Fruit fly (Drosophila melanogaster) whole organism, embryonic: Measurements from ENCODE around the gene CG13392.

ENCODE experiments used
- Antp ChIP-seq: fragments of 200-800 bp; sonication (Bioruptor generic); optimal IDR thresholded peaks from 3 replicates; lab custom pipeline; 2016; ENCODE audit warnings: missing biosample characterization, missing genetic modification characterization
- CG1024 ChIP-seq: fragments of 200-800 bp; sonication (Bioruptor generic); IDR thresholded peaks from 2 replicates; pipeline ENCODE4 v1.3.6; 2022; ENCODE audit warnings: missing biosample characterization, missing genetic modification characterization
- CG10543 ChIP-seq: fragments of 200-800 bp; sonication (Bioruptor generic); optimal IDR thresholded peaks from 3 replicates; lab custom pipeline; 2017; ENCODE audit warnings: missing biosample characterization, mild to moderate bottlenecking, missing genetic modification characterization, moderate library complexity
- CG11695 ChIP-seq: fragments of 200-800 bp; sonication (Bioruptor generic); IDR thresholded peaks from 3 replicates; pipeline ENCODE4 v1.3.6; 2022; ENCODE audit warnings: missing biosample characterization, missing genetic modification characterization
- CG12071 ChIP-seq: fragments of 200-800 bp; sonication (Bioruptor generic); optimal IDR thresholded peaks from 3 replicates; lab custom pipeline; 2018; ENCODE audit warnings: missing biosample characterization, mild to moderate bottlenecking, missing genetic modification characterization
- CG12155 ChIP-seq: fragments of 200-800 bp; sonication (Bioruptor generic); optimal IDR thresholded peaks from 3 replicates; lab custom pipeline; 2016; ENCODE audit warnings: missing biosample characterization, missing genetic modification characterization
- CG12219 ChIP-seq: fragments of 200-800 bp; sonication (Bioruptor generic); optimal IDR thresholded peaks from 3 replicates; lab custom pipeline; 2018; ENCODE audit warnings: missing biosample characterization, mild to moderate bottlenecking, missing genetic modification characterization
- CG12659 ChIP-seq: fragments of 200-800 bp; sonication (Bioruptor generic); optimal IDR thresholded peaks from 3 replicates; lab custom pipeline; 2017; ENCODE audit warnings: mild to moderate bottlenecking, missing biosample characterization, missing genetic modification reagents, missing genetic modification characterization
- CG15011 ChIP-seq: fragments of 200-800 bp; sonication (Bioruptor generic); optimal IDR thresholded peaks from 3 replicates; lab custom pipeline; 2018; ENCODE audit warnings: missing biosample characterization, mild to moderate bottlenecking, missing genetic modification characterization
- CG17359 ChIP-seq: fragments of 200-800 bp; sonication (Bioruptor generic); optimal IDR thresholded peaks from 3 replicates; lab custom pipeline; 2018; ENCODE audit warnings: missing biosample characterization, mild to moderate bottlenecking, missing genetic modification characterization, moderate library complexity
- CG17802 ChIP-seq: fragments of 200-800 bp; sonication (Bioruptor generic); optimal IDR thresholded peaks from 2 replicates; lab custom pipeline; 2018; ENCODE audit warnings: missing biosample characterization, mild to moderate bottlenecking, missing genetic modification characterization, moderate library complexity
- CG33557 ChIP-seq: fragments of 200-800 bp; sonication (Bioruptor generic); optimal IDR thresholded peaks from 2 replicates; lab custom pipeline; 2019; ENCODE audit warnings: missing biosample characterization, mild to moderate bottlenecking, missing genetic modification characterization, moderate library complexity
- CG4360 ChIP-seq: fragments of 200-800 bp; sonication (Bioruptor generic); IDR thresholded peaks from 2 replicates; pipeline ENCODE4 v1.3.6; 2022; ENCODE audit warnings: missing biosample characterization, missing genetic modification characterization
- CG7963 ChIP-seq: fragments of 200-800 bp; sonication (Bioruptor generic); IDR thresholded peaks from 3 replicates; pipeline ENCODE4 v1.3.6; 2022; ENCODE audit warnings: missing biosample characterization, missing genetic modification characterization; ENCODE audit not compliant: partially characterized antibody
- CG8290 ChIP-seq, 3 experiments: fragments of 200-800 bp; sonication (Bioruptor generic); optimal IDR thresholded peaks; 2 replicates each; lab custom pipeline; 2016 to 2019; ENCODE audit warnings: missing biosample characterization in 3 of 3, missing genetic modification characterization in 3 of 3, mild to moderate bottlenecking in 2 of 3, moderate library complexity in 1 of 3
- CG8765 ChIP-seq: fragments of 200-800 bp; sonication (Bioruptor generic); IDR thresholded peaks from 2 replicates; pipeline ENCODE4 v1.3.6; 2022; ENCODE audit warnings: missing biosample characterization, missing genetic modification characterization
- CG9876 ChIP-seq: fragments of 200-800 bp; sonication (Bioruptor generic); optimal IDR thresholded peaks from 2 replicates; lab custom pipeline; 2016; ENCODE audit warnings: missing biosample characterization, missing genetic modification characterization
- CoRest ChIP-seq: fragments of 200-800 bp; sonication (Bioruptor generic); optimal IDR thresholded peaks from 3 replicates; lab custom pipeline; 2018; ENCODE audit warnings: missing biosample characterization, mild to moderate bottlenecking, missing genetic modification characterization, moderate library complexity
- D ChIP-seq, 2 experiments: fragments of 200-800 bp in 1 of 2; fragments of >200 bp in 1 of 2; sonication (Bioruptor generic) in 1 of 2; optimal IDR thresholded peaks; 2 replicates in 1 of 2; 3 replicates in 1 of 2; lab custom pipeline; 2017; ENCODE audit warnings: mild to moderate bottlenecking in 1 of 2, missing biosample characterization in 1 of 2, missing genetic modification characterization in 1 of 2, missing genetic modification reagents in 1 of 2
- Dad ChIP-seq: fragments of 200-800 bp; sonication (Bioruptor generic); optimal IDR thresholded peaks from 3 replicates; lab custom pipeline; 2016; ENCODE audit warnings: missing biosample characterization, missing genetic modification characterization
- Dbx ChIP-seq: fragments of 200-800 bp; sonication (Bioruptor generic); IDR thresholded peaks from 3 replicates; pipeline ENCODE4 v1.3.6; 2022; ENCODE audit warnings: missing biosample characterization, missing genetic modification characterization
- Dp ChIP-seq: fragments of 200-800 bp; sonication (Bioruptor generic); optimal IDR thresholded peaks from 2 replicates; lab custom pipeline; 2018; ENCODE audit warnings: missing biosample characterization, mild to moderate bottlenecking, missing genetic modification characterization, moderate library complexity
- Fer3 ChIP-seq: fragments of 200-800 bp; sonication (Bioruptor generic); optimal IDR thresholded peaks from 2 replicates; lab custom pipeline; 2018; ENCODE audit warnings: missing biosample characterization, mild to moderate bottlenecking, missing genetic modification characterization, moderate library complexity
- Med ChIP-seq: fragments of 200-800 bp; sonication (Bioruptor generic); peaks from one replicate; lab custom pipeline; 2016; ENCODE audit warnings: missing biosample characterization, missing genetic modification characterization, mild to moderate bottlenecking, inconsistent platforms, moderate library complexity
- Myb ChIP-seq: fragments of 200-800 bp; sonication (Bioruptor generic); optimal IDR thresholded peaks from 2 replicates; lab custom pipeline; 2016; ENCODE audit warnings: missing biosample characterization, missing genetic modification characterization
- NK7.1 ChIP-seq: fragments of 200-800 bp; sonication (Bioruptor generic); optimal IDR thresholded peaks from 3 replicates; lab custom pipeline; 2016; ENCODE audit warnings: missing biosample characterization, missing genetic modification characterization
- Side ChIP-seq: fragments of 200-800 bp; sonication (Bioruptor generic); optimal IDR thresholded peaks from 2 replicates; lab custom pipeline; 2016; ENCODE audit warnings: missing biosample characterization, missing genetic modification characterization
- Sin3A ChIP-seq: fragments of >200 bp; optimal IDR thresholded peaks from 2 replicates; lab custom pipeline; 2018
- abd-A ChIP-seq: fragments of 200-800 bp; sonication (Bioruptor generic); optimal IDR thresholded peaks from 3 replicates; lab custom pipeline; 2019; ENCODE audit warnings: missing biosample characterization, mild to moderate bottlenecking, missing genetic modification characterization, moderate library complexity
- ato ChIP-seq: fragments of 200-800 bp; sonication (Bioruptor generic); IDR thresholded peaks from 2 replicates; pipeline ENCODE4 v1.3.6; 2022; ENCODE audit warnings: missing biosample characterization, missing genetic modification characterization; ENCODE audit not compliant: partially characterized antibody
- bcd ChIP-seq: fragments of 200-800 bp; sonication (Bioruptor generic); optimal IDR thresholded peaks from 2 replicates; lab custom pipeline; 2017; ENCODE audit warnings: missing biosample characterization, mild to moderate bottlenecking, missing genetic modification characterization
- cas ChIP-seq: fragments of 200-800 bp; sonication (Bioruptor generic); IDR thresholded peaks from 2 replicates; pipeline ENCODE4 v1.3.6; 2022; ENCODE audit warnings: missing biosample characterization, missing genetic modification characterization
- crc ChIP-seq: fragments of 200-800 bp; sonication (Bioruptor generic); optimal IDR thresholded peaks from 2 replicates; lab custom pipeline; 2016; ENCODE audit warnings: missing biosample characterization, missing genetic modification characterization
- da ChIP-seq: fragments of 200-800 bp; sonication (Bioruptor generic); optimal IDR thresholded peaks from 2 replicates; lab custom pipeline; 2016; ENCODE audit warnings: missing biosample characterization, missing genetic modification characterization
- ewg ChIP-seq: fragments of 200-800 bp; sonication (Bioruptor generic); optimal IDR thresholded peaks from 3 replicates; lab custom pipeline; 2017; ENCODE audit warnings: mild to moderate bottlenecking, missing biosample characterization, missing genetic modification reagents, missing genetic modification characterization
- ftz-f1 ChIP-seq: fragments of 200-800 bp; sonication (Bioruptor generic); optimal IDR thresholded peaks from 2 replicates; lab custom pipeline; 2016; ENCODE audit warnings: missing biosample characterization, missing genetic modification characterization
- gfzf ChIP-seq: fragments of 200-800 bp; sonication (Bioruptor generic); optimal IDR thresholded peaks from 2 replicates; lab custom pipeline; 2016; ENCODE audit warnings: missing biosample characterization, mild to moderate bottlenecking, missing genetic modification characterization, moderate library complexity
- gsb-n ChIP-seq: fragments of 200-800 bp; sonication (Bioruptor generic); optimal IDR thresholded peaks from 3 replicates; lab custom pipeline; 2018; ENCODE audit warnings: missing biosample characterization, mild to moderate bottlenecking, missing genetic modification characterization
- ham ChIP-seq: fragments of 200-800 bp; sonication (Bioruptor generic); IDR thresholded peaks from 2 replicates; pipeline ENCODE4 v1.3.6; 2022; ENCODE audit warnings: missing biosample characterization, missing genetic modification characterization
- kah ChIP-seq: fragments of 200-800 bp; sonication (Bioruptor generic); optimal IDR thresholded peaks from 2 replicates; lab custom pipeline; 2018; ENCODE audit warnings: missing biosample characterization, mild to moderate bottlenecking, missing genetic modification characterization
- lbe ChIP-seq: fragments of 200-800 bp; sonication (Bioruptor generic); optimal IDR thresholded peaks from 2 replicates; lab custom pipeline; 2016; ENCODE audit warnings: missing biosample characterization, mild to moderate bottlenecking, missing genetic modification characterization
- luna ChIP-seq: fragments of 200-800 bp; sonication (Bioruptor generic); optimal IDR thresholded peaks from 2 replicates; lab custom pipeline; 2016; ENCODE audit warnings: missing biosample characterization, missing genetic modification characterization
- peb ChIP-seq: fragments of 200-800 bp; sonication (Bioruptor generic); IDR thresholded peaks from 2 replicates; pipeline ENCODE4 v1.3.6; 2022; ENCODE audit warnings: missing biosample characterization, missing genetic modification characterization
- slbo ChIP-seq: fragments of 200-800 bp; sonication (Bioruptor generic); IDR thresholded peaks from 2 replicates; pipeline ENCODE4 v1.3.6; 2022; ENCODE audit warnings: missing biosample characterization, missing genetic modification characterization
- unpg ChIP-seq: fragments of 200-800 bp; sonication (Bioruptor generic); optimal IDR thresholded peaks from 3 replicates; lab custom pipeline; 2018; ENCODE audit warnings: missing biosample characterization, mild to moderate bottlenecking, missing genetic modification characterization, moderate library complexity
- z ChIP-seq: fragments of 200-800 bp; sonication (Bioruptor generic); IDR thresholded peaks from 3 replicates; pipeline ENCODE4 v1.3.6; 2022; ENCODE audit warnings: missing biosample characterization, missing genetic modification characterization
- zfh2 ChIP-seq: fragments of 200-800 bp; sonication (Bioruptor generic); optimal IDR thresholded peaks from 2 replicates; lab custom pipeline; 2016; ENCODE audit warnings: missing biosample characterization, missing genetic modification characterization

Gene CG13392

dm6 chr2L:8370364-8371326 lies 12.0 kb downstream of the CG13392 start, which contains the start of gene CG17292 (continued):
- TF ChIP-seq da (no peak), peb (GFP tag; lab: Robert Waterston, UW) (no peak), CG7963 (GFP tag; lab: Robert Waterston, UW) (peak; percentile 90), CoRest (tag; lab: Kevin White, UChicago) (peak; percentile 16), Myb (GFP tag; lab: Kevin White, UChicago) (peak; percentile 46), CG4360 (no peak), Side (peak; percentile 43), abd-A (tag; lab: Kevin White, UChicago) (peak; percentile 91), ewg (GFP tag; lab: Kevin White, UChicago) (peak; percentile 9), CG12219 (GFP tag; lab: Kevin White, UChicago) (peak; percentile 58), Dbx (GFP tag; lab: Robert Waterston, UW) (peak; percentile 82; the same call in 2 of the 3 replicates), CG12071 (GFP tag; lab: Kevin White, UChicago) (peak; percentile 64), CG8290 (GFP tag; optimal IDR thresholded peaks at IDR 0.05; lab: Kevin White, UChicago) (no peak), CG8290 (tag; optimal IDR thresholded peaks at IDR 0.05; lab: Kevin White, UChicago) (peak in 1 of 2 experiments; percentile 88), bcd (peak; percentile 61), CG33557 (peak; percentile 24), ftz-f1 (GFP tag; lab: Kevin White, UChicago) (peak; percentile 67), CG17802 (tag; lab: Kevin White, UChicago) (no peak), CG11695 (GFP tag; lab: Robert Waterston, UW) (peak; percentile 48; the same call in 1 of the 3 replicates), gsb-n (peak; percentile 66), NK7.1 (GFP tag; lab: Kevin White, UChicago) (peak; percentile 21), slbo (GFP tag; lab: Robert Waterston, UW) (peak; percentile 69), z (GFP tag; lab: Robert Waterston, UW) (peak; percentile 15; the same call in 1 of the 3 replicates), luna (GFP tag; lab: Kevin White, UChicago) (no peak), ham (GFP tag; lab: Robert Waterston, UW) (0 out of 2 replicates have a peak, but pooled peaks have one; percentile 9), D (optimal IDR thresholded peaks at IDR 0.05; lab: Kevin White, UChicago) (no peak), D (GFP tag; optimal IDR thresholded peaks at IDR 0.05; lab: Kevin White, UChicago) (no peak), Dp (peak; percentile 49), CG12659 (peak; percentile 85), cas (GFP tag; lab: Robert Waterston, UW) (peak; percentile 40; the same call in 1 of the 2 replicates), CG17359 (tag; lab: Kevin White, UChicago) (peak; percentile 38), Med (peak; percentile 95), Antp (GFP tag; lab: Kevin White, UChicago) (peak; percentile 20), CG8765 (GFP tag; lab: Robert Waterston, UW) (no peak), lbe (no peak), zfh2 (GFP tag; lab: Kevin White, UChicago) (peak; percentile 1), ato (GFP tag; lab: Robert Waterston, UW) (peak; percentile 84), Dad (GFP tag; lab: Kevin White, UChicago) (peak; percentile 65), CG10543 (GFP tag; lab: Kevin White, UChicago) (peak; percentile 93), CG12155 (GFP tag; lab: Kevin White, UChicago) (peak; percentile 99), Fer3 (tag; lab: Kevin White, UChicago) (peak; percentile 30), kah (GFP tag; lab: Kevin White, UChicago) (peak; percentile 86), unpg (GFP tag; lab: Kevin White, UChicago) (peak; percentile 38), CG9876 (GFP tag; lab: Kevin White, UChicago) (no peak), Sin3A (lab: Kevin White, UChicago) (no peak), gfzf (GFP tag; lab: Kevin White, UChicago) (peak; percentile 53), crc (GFP tag; lab: Kevin White, UChicago) (no peak), CG15011 (GFP tag; lab: Kevin White, UChicago) (peak; percentile 12), CG1024 (peak; percentile 67)
